Fruit fly (Drosophila melanogaster) whole organism, prepupa: Measurements from ENCODE around the gene Sema1a.

Source experiments
- CG10631 ChIP-seq: fragments of 200-800 bp; sonication (Bioruptor generic); optimal IDR thresholded peaks from 2 replicates; lab custom pipeline; 2016; ENCODE audit warnings: missing biosample characterization, missing genetic modification characterization
- CG10669 ChIP-seq: fragments of 200-800 bp; sonication (Bioruptor generic); optimal IDR thresholded peaks from 3 replicates; lab custom pipeline; 2018; ENCODE audit warnings: missing biosample characterization, mild to moderate bottlenecking, missing genetic modification characterization, moderate library complexity
- CG11294 ChIP-seq: fragments of 200-800 bp; sonication (Bioruptor generic); IDR thresholded peaks from 2 replicates; pipeline ENCODE4 v1.3.6; 2022; ENCODE audit warnings: missing biosample characterization, missing genetic modification characterization
- CG11762 ChIP-seq: fragments of 200-800 bp; sonication (Bioruptor generic); optimal IDR thresholded peaks from 3 replicates; lab custom pipeline; 2016; ENCODE audit warnings: missing biosample characterization, missing genetic modification characterization; ENCODE audit not compliant: insufficient read depth
- CG11902 ChIP-seq: fragments of 200-800 bp; sonication (Bioruptor generic); optimal IDR thresholded peaks from 3 replicates; lab custom pipeline; 2016; ENCODE audit warnings: missing biosample characterization, missing genetic modification characterization
- CG15336 ChIP-seq: fragments of 200-800 bp; sonication (Bioruptor generic); IDR thresholded peaks from 2 replicates; pipeline ENCODE4 v1.3.6; 2022; ENCODE audit warnings: missing biosample characterization, missing genetic modification characterization
- CG1621 ChIP-seq: fragments of 200-800 bp; sonication (Bioruptor generic); optimal IDR thresholded peaks from 3 replicates; lab custom pipeline; 2018; ENCODE audit warnings: missing biosample characterization, mild to moderate bottlenecking, missing genetic modification characterization
- CG3032 ChIP-seq: fragments of 200-800 bp; optimal IDR thresholded peaks from 2 replicates; lab custom pipeline; 2019; ENCODE audit warnings: missing biosample characterization, mild to moderate bottlenecking, missing genetic modification characterization, moderate library complexity
- CG31627 ChIP-seq: fragments of 200-800 bp; sonication (Bioruptor generic); optimal IDR thresholded peaks from 3 replicates; lab custom pipeline; 2016; ENCODE audit warnings: missing biosample characterization, missing genetic modification characterization
- CG32006 ChIP-seq: fragments of 200-800 bp; sonication (Bioruptor generic); optimal IDR thresholded peaks from 3 replicates; lab custom pipeline; 2017; ENCODE audit warnings: missing biosample characterization, mild to moderate bottlenecking, missing genetic modification characterization
- CG34406 ChIP-seq: fragments of 200-800 bp; sonication (Bioruptor generic); optimal IDR thresholded peaks from 3 replicates; lab custom pipeline; 2016; ENCODE audit warnings: missing biosample characterization, missing genetic modification characterization
- CG3919 ChIP-seq: fragments of 200-800 bp; sonication (Bioruptor generic); optimal IDR thresholded peaks from 3 replicates; lab custom pipeline; 2016; ENCODE audit warnings: missing biosample characterization, missing genetic modification characterization
- CG4318 ChIP-seq: fragments of 200-800 bp; sonication (Bioruptor generic); optimal IDR thresholded peaks from 3 replicates; lab custom pipeline; 2017; ENCODE audit warnings: missing biosample characterization, mild to moderate bottlenecking, missing genetic modification characterization
- CG6163 ChIP-seq: fragments of 200-800 bp; sonication (Bioruptor generic); IDR thresholded peaks from 3 replicates; pipeline ENCODE4 v1.3.6; 2022; ENCODE audit warnings: missing biosample characterization, missing genetic modification characterization
- CG6276 ChIP-seq: fragments of 200-800 bp; sonication (Bioruptor generic); optimal IDR thresholded peaks from 2 replicates; lab custom pipeline; 2017; ENCODE audit warnings: missing biosample characterization, mild to moderate bottlenecking, missing genetic modification characterization
- CG6808 ChIP-seq: fragments of 200-800 bp; sonication (Bioruptor generic); optimal IDR thresholded peaks from 3 replicates; lab custom pipeline; 2017; ENCODE audit warnings: missing biosample characterization, missing genetic modification characterization, mild to moderate bottlenecking, moderate library complexity, missing genetic modification reagents
- CG7368 ChIP-seq: fragments of 200-800 bp; sonication (Bioruptor generic); optimal IDR thresholded peaks from 3 replicates; lab custom pipeline; 2016; ENCODE audit warnings: missing biosample characterization, missing genetic modification characterization
- CG8119 ChIP-seq: fragments of 200-800 bp; sonication (Bioruptor generic); IDR thresholded peaks from 3 replicates; pipeline ENCODE4 v1.3.6; 2022; ENCODE audit warnings: missing biosample characterization, missing genetic modification characterization
- CG8632 ChIP-seq: fragments of 200-800 bp; sonication (Bioruptor generic); optimal IDR thresholded peaks from 3 replicates; lab custom pipeline; 2016; ENCODE audit warnings: missing biosample characterization, missing genetic modification characterization
- CG9139 ChIP-seq: fragments of 200-800 bp; sonication (Bioruptor generic); optimal IDR thresholded peaks from 3 replicates; lab custom pipeline; 2017; ENCODE audit warnings: missing biosample characterization, mild to moderate bottlenecking, missing genetic modification characterization
- Eip75B ChIP-seq: fragments of 200-800 bp; sonication (Bioruptor generic); optimal IDR thresholded peaks from 3 replicates; lab custom pipeline; 2016; ENCODE audit warnings: missing biosample characterization, missing genetic modification characterization
- Eip78C ChIP-seq: fragments of 200-800 bp; sonication (Bioruptor generic); peaks from one replicate; lab custom pipeline; 2016; ENCODE audit warnings: missing biosample characterization, missing genetic modification characterization
- Ets21C ChIP-seq: fragments of 200-800 bp; sonication (Bioruptor generic); optimal IDR thresholded peaks from 3 replicates; lab custom pipeline; 2016; ENCODE audit warnings: missing biosample characterization, missing genetic modification characterization
- Ets96B ChIP-seq: fragments of 200-800 bp; optimal IDR thresholded peaks from 2 replicates; lab custom pipeline; 2019; ENCODE audit warnings: missing biosample characterization, mild to moderate bottlenecking, missing genetic modification characterization, moderate library complexity
- Gug ChIP-seq: fragments of 200-800 bp; sonication (Bioruptor generic); IDR thresholded peaks from 2 replicates; pipeline ENCODE4 v1.3.6; 2022; ENCODE audit warnings: missing biosample characterization, missing genetic modification characterization
- Hr38 ChIP-seq: sonication (Bioruptor generic); optimal IDR thresholded peaks from 2 replicates; lab custom pipeline; 2016; ENCODE audit warnings: missing biosample characterization, missing genetic modification characterization
- Hr39 ChIP-seq: fragments of 200-800 bp; sonication (Bioruptor generic); optimal IDR thresholded peaks from 2 replicates; lab custom pipeline; 2016; ENCODE audit warnings: missing biosample characterization, missing genetic modification characterization
- Hr4 ChIP-seq: fragments of 200-800 bp; sonication (Bioruptor generic); optimal IDR thresholded peaks from 3 replicates; lab custom pipeline; 2016; ENCODE audit warnings: missing biosample characterization, missing genetic modification characterization
- Lpt ChIP-seq: fragments of 200-800 bp; sonication (Bioruptor generic); optimal IDR thresholded peaks from 3 replicates; lab custom pipeline; 2016; ENCODE audit warnings: missing biosample characterization, missing genetic modification characterization
- OdsH ChIP-seq: fragments of 200-800 bp; sonication (Bioruptor generic); optimal IDR thresholded peaks from 3 replicates; lab custom pipeline; 2016; ENCODE audit warnings: missing biosample characterization, missing genetic modification characterization
- Sox102F ChIP-seq: fragments of 200-800 bp; sonication (Bioruptor generic); optimal IDR thresholded peaks from 2 replicates; lab custom pipeline; 2016; ENCODE audit warnings: missing biosample characterization, mild to moderate bottlenecking, missing genetic modification characterization
- Sox14 ChIP-seq: fragments of 200-800 bp; sonication (Bioruptor generic); optimal IDR thresholded peaks from 3 replicates; lab custom pipeline; 2016; ENCODE audit warnings: missing biosample characterization, missing genetic modification characterization
- achi ChIP-seq: fragments of 200-800 bp; sonication (Bioruptor generic); optimal IDR thresholded peaks from 3 replicates; lab custom pipeline; 2016; ENCODE audit warnings: missing biosample characterization, missing genetic modification characterization
- acj6 ChIP-seq: fragments of 200-800 bp; sonication (Bioruptor generic); optimal IDR thresholded peaks from 3 replicates; lab custom pipeline; 2016; ENCODE audit warnings: missing biosample characterization, missing genetic modification characterization
- cyc ChIP-seq: fragments of 200-800 bp; sonication (Bioruptor generic); optimal IDR thresholded peaks from 3 replicates; lab custom pipeline; 2016; ENCODE audit warnings: missing biosample characterization, missing genetic modification characterization
- dac ChIP-seq: fragments of 200-800 bp; sonication (Bioruptor generic); optimal IDR thresholded peaks from 2 replicates; lab custom pipeline; 2017; ENCODE audit warnings: missing biosample characterization, mild to moderate bottlenecking, missing genetic modification characterization
- dsx ChIP-seq: fragments of 200-800 bp; optimal IDR thresholded peaks from 3 replicates; lab custom pipeline; 2019; ENCODE audit warnings: missing biosample characterization, mild to moderate bottlenecking, missing genetic modification characterization, moderate library complexity; ENCODE audit not compliant: poor library complexity, severe bottlenecking
- eg ChIP-seq: fragments of 200-800 bp; sonication (Bioruptor generic); IDR thresholded peaks from 3 replicates; pipeline ENCODE4 v1.3.6; 2022; ENCODE audit warnings: missing biosample characterization, missing genetic modification characterization
- esn ChIP-seq: fragments of 200-800 bp; sonication (Bioruptor generic); optimal IDR thresholded peaks from 2 replicates; lab custom pipeline; 2016; ENCODE audit warnings: missing biosample characterization, mild to moderate bottlenecking, missing genetic modification characterization, moderate library complexity
- fd59A ChIP-seq: fragments of 200-800 bp; sonication (Bioruptor generic); optimal IDR thresholded peaks from 2 replicates; lab custom pipeline; 2017; ENCODE audit warnings: missing biosample characterization, mild to moderate bottlenecking, missing genetic modification characterization, missing genetic modification reagents
- fkh ChIP-seq: fragments of 200-800 bp; sonication (Bioruptor generic); optimal IDR thresholded peaks from 3 replicates; lab custom pipeline; 2017; ENCODE audit warnings: missing biosample characterization, mild to moderate bottlenecking, missing genetic modification characterization, moderate library complexity
- lz ChIP-seq: fragments of 200-800 bp; sonication (Bioruptor generic); optimal IDR thresholded peaks from 3 replicates; lab custom pipeline; 2016; ENCODE audit warnings: missing biosample characterization, missing genetic modification characterization
- net ChIP-seq: fragments of 200-800 bp; sonication (Bioruptor generic); optimal IDR thresholded peaks from 3 replicates; lab custom pipeline; 2016; ENCODE audit warnings: missing biosample characterization, missing genetic modification characterization
- pdm3 ChIP-seq: fragments of 200-800 bp; sonication (Bioruptor generic); optimal IDR thresholded peaks from 3 replicates; lab custom pipeline; 2016; ENCODE audit warnings: missing biosample characterization, missing genetic modification characterization
- salr ChIP-seq, 2 experiments: fragments of 200-800 bp; sonication (Bioruptor generic); optimal IDR thresholded peaks; 3 replicates each; lab custom pipeline; 2016 to 2018; ENCODE audit warnings: missing biosample characterization in 2 of 2, missing genetic modification characterization in 2 of 2, mild to moderate bottlenecking in 1 of 2
- spab ChIP-seq: fragments of 200-800 bp; sonication (Bioruptor generic); optimal IDR thresholded peaks from 2 replicates; lab custom pipeline; 2017; ENCODE audit warnings: missing biosample characterization, mild to moderate bottlenecking, missing genetic modification characterization, missing genetic modification reagents
- ss ChIP-seq, 2 experiments: fragments of 200-800 bp; sonication (Bioruptor generic); optimal IDR thresholded peaks; 2 replicates in 1 of 2; 3 replicates in 1 of 2; lab custom pipeline; 2017 to 2018; ENCODE audit warnings: mild to moderate bottlenecking in 2 of 2, missing biosample characterization in 2 of 2, missing genetic modification characterization in 2 of 2, moderate library complexity in 1 of 2
- svp ChIP-seq: fragments of 200-800 bp; sonication (Bioruptor generic); peaks from one replicate; lab custom pipeline; 2016; ENCODE audit warnings: missing biosample characterization, missing genetic modification characterization
- topi ChIP-seq: fragments of 200-800 bp; sonication (Bioruptor generic); optimal IDR thresholded peaks from 3 replicates; lab custom pipeline; 2016; ENCODE audit warnings: missing biosample characterization, missing genetic modification characterization

Gene Sema1a

dm6 chr2L:8572900-8573299 is 31.0 kb downstream of the Sema1a start (continued):
- TF ChIP-seq eg (no peak; the same call in 2 of the 3 replicates), Sox102F (GFP tag; lab: Kevin White, UChicago) (peak; percentile 64), pdm3 (GFP tag; lab: Kevin White, UChicago) (peak; percentile 65), CG31627 (peak; percentile 33), Lpt (peak; percentile 11), Sox14 (GFP tag; lab: Kevin White, UChicago) (peak; percentile 41), net (GFP tag; lab: Kevin White, UChicago) (peak; percentile 32), CG1621 (tag; lab: Kevin White, UChicago) (peak; percentile 52), ss (GFP tag; optimal IDR thresholded peaks at IDR 0.05; lab: Kevin White, UChicago) (peak; percentile 37 to 56), achi (peak; percentile 68), CG9139 (GFP tag; lab: Kevin White, UChicago) (peak; percentile 35), salr (GFP tag; optimal IDR thresholded peaks at IDR 0.05; lab: Kevin White, UChicago) (peak in 1 of 2 experiments; percentile 4), CG34406 (peak; percentile 50), CG7368 (peak; percentile 29), CG11902 (GFP tag; lab: Kevin White, UChicago) (peak; percentile 4), CG11294 (GFP tag; lab: Robert Waterston, UW) (no peak), fd59A (GFP tag; lab: Kevin White, UChicago) (peak; percentile 46), CG3919 (GFP tag; lab: Kevin White, UChicago) (peak; percentile 69), Gug (GFP tag; lab: Robert Waterston, UW) (no peak), CG11762 (peak; percentile 48), lz (peak; percentile 59), CG6163 (GFP tag; lab: Robert Waterston, UW) (peak; percentile 55; the same call in 2 of the 3 replicates), CG6276 (no peak), dsx (GFP tag; lab: Kevin White, UChicago) (peak; percentile 57), CG15336 (peak; percentile 48; the same call in 1 of the 2 replicates), Hr4 (peak; percentile 49), Eip75B (GFP tag; lab: Kevin White, UChicago) (peak; percentile 68), Eip78C (peak; percentile 91), fkh (no peak), CG8119 (peak; percentile 60; the same call in 1 of the 3 replicates), esn (GFP tag; lab: Kevin White, UChicago) (peak; percentile 71), Hr39 (GFP tag; lab: Kevin White, UChicago) (peak; percentile 58), CG6808 (peak; percentile 62), spab (peak; percentile 53), Ets96B (tag; lab: Kevin White, UChicago) (peak; percentile 72), CG10669 (peak; percentile 56), Ets21C (GFP tag; lab: Kevin White, UChicago) (peak; percentile 20), acj6 (GFP tag; lab: Kevin White, UChicago) (peak; percentile 70), dac (GFP tag; lab: Kevin White, UChicago) (no peak)

- TF ChIP-seq salr (GFP tag; optimal IDR thresholded peaks at IDR 0.05; lab: Kevin White, UChicago) = peak; percentile 19 to 26
- peak; percentile 49; the same call in 1 of the 3 replicates for TF ChIP-seq CG8119
- no peak for TF ChIP-seq CG4318
- peak; percentile 34; the same call in 1 of the 3 replicates for TF ChIP-seq CG6163 (GFP tag; lab: Robert Waterston, UW)
- no peak for TF ChIP-seq Eip75B (GFP tag; lab: Kevin White, UChicago)
- TF ChIP-seq topi (GFP tag; lab: Kevin White, UChicago) = no peak
- peak; percentile 40 for TF ChIP-seq pdm3 (GFP tag; lab: Kevin White, UChicago)
- no peak for TF ChIP-seq Hr38 (GFP tag; lab: Kevin White, UChicago)
- no peak for TF ChIP-seq Hr4
- peak; percentile 42 for TF ChIP-seq CG15336
- peak; percentile 23 for TF ChIP-seq CG32006 (GFP tag; lab: Kevin White, UChicago)
- TF ChIP-seq Sox14 (GFP tag; lab: Kevin White, UChicago) = no peak
- TF ChIP-seq net (GFP tag; lab: Kevin White, UChicago) = no peak
- peak; percentile 31 for TF ChIP-seq CG10631 (GFP tag; lab: Kevin White, UChicago)
- peak; percentile 18 for TF ChIP-seq fd59A (GFP tag; lab: Kevin White, UChicago)
- peak; percentile 57 for TF ChIP-seq svp (GFP tag; lab: Kevin White, UChicago)
- no peak for TF ChIP-seq dac (GFP tag; lab: Kevin White, UChicago)
- peak; percentile 62 for TF ChIP-seq achi
- TF ChIP-seq Hr39 (GFP tag; lab: Kevin White, UChicago) = peak; percentile 11
- TF ChIP-seq OdsH (GFP tag; lab: Kevin White, UChicago) = peak; percentile 41
- peak; percentile 20 for TF ChIP-seq lz
- TF ChIP-seq dsx (GFP tag; lab: Kevin White, UChicago) = no peak
- TF ChIP-seq Ets96B (tag; lab: Kevin White, UChicago) = peak; percentile 33
- no peak for TF ChIP-seq cyc (GFP tag; lab: Kevin White, UChicago)
- no peak for TF ChIP-seq CG8632 (GFP tag; lab: Kevin White, UChicago)
- peak; percentile 28 for TF ChIP-seq CG3032
- peak; percentile 27 for TF ChIP-seq esn (GFP tag; lab: Kevin White, UChicago)
- peak; percentile 39 for TF ChIP-seq Eip78C
- peak; percentile 28 for TF ChIP-seq CG10669
Observed at dm6 chr2L:8574258-8574657, 32.3 kb downstream of the Sema1a start.
